Fruit fly (Drosophila melanogaster) whole organism, embryonic: ENCODE measurements around the gene Ubi-p63E.

Source experiments
- Awh ChIP-seq: fragments of 200-800 bp; sonication (Bioruptor generic); IDR thresholded peaks from 2 replicates; pipeline ENCODE4, ENCODE4 v1.3.6; 2022; ENCODE audit warnings: missing biosample characterization, missing genetic modification characterization
- CG10654 ChIP-seq: fragments of 200-800 bp; sonication (Bioruptor generic); optimal IDR thresholded peaks from 2 replicates; lab custom pipeline; 2016; ENCODE audit warnings: missing biosample characterization, missing genetic modification characterization
- CG11093 ChIP-seq: fragments of 200-800 bp; sonication (Bioruptor generic); IDR thresholded peaks from 3 replicates; pipeline ENCODE4 v1.3.6; 2022; ENCODE audit warnings: missing biosample characterization, missing genetic modification characterization
- CG12236 ChIP-seq: fragments of 200-800 bp; sonication (Bioruptor generic); optimal IDR thresholded peaks from 2 replicates; lab custom pipeline; 2016; ENCODE audit warnings: missing biosample characterization, missing genetic modification characterization
- CG12391 ChIP-seq: fragments of 200-800 bp; sonication (Bioruptor generic); optimal IDR thresholded peaks from 3 replicates; lab custom pipeline; 2018; ENCODE audit warnings: missing biosample characterization, mild to moderate bottlenecking, missing genetic modification characterization, moderate library complexity
- CG12744 ChIP-seq: fragments of 200-800 bp; sonication (Bioruptor generic); optimal IDR thresholded peaks from 2 replicates; lab custom pipeline; 2016; ENCODE audit warnings: missing biosample characterization, missing genetic modification characterization
- CG13123 ChIP-seq: fragments of 200-800 bp; sonication (Bioruptor generic); optimal IDR thresholded peaks from 2 replicates; lab custom pipeline; 2016; ENCODE audit warnings: missing biosample characterization, missing genetic modification characterization
- CG15011 ChIP-seq: fragments of 200-800 bp; sonication (Bioruptor generic); optimal IDR thresholded peaks from 3 replicates; lab custom pipeline; 2018; ENCODE audit warnings: missing biosample characterization, mild to moderate bottlenecking, missing genetic modification characterization
- CG1529 ChIP-seq: fragments of 200-800 bp; sonication (Bioruptor generic); optimal IDR thresholded peaks from 3 replicates; lab custom pipeline; 2018; ENCODE audit warnings: missing biosample characterization, missing genetic modification characterization
- CG15696 ChIP-seq: fragments of 200-800 bp; sonication (Bioruptor generic); optimal IDR thresholded peaks from 2 replicates; lab custom pipeline; 2019; ENCODE audit warnings: missing biosample characterization, mild to moderate bottlenecking, missing genetic modification characterization, moderate library complexity
- CG3065 ChIP-seq: fragments of 200-800 bp; sonication (Bioruptor generic); optimal IDR thresholded peaks from 2 replicates; lab custom pipeline; 2016; ENCODE audit warnings: missing biosample characterization, missing genetic modification characterization
- CG32767 ChIP-seq: fragments of 200-800 bp; sonication (Bioruptor generic); IDR thresholded peaks from 2 replicates; pipeline ENCODE4 v1.3.6; 2022; ENCODE audit warnings: missing biosample characterization, missing genetic modification characterization
- CG3407 ChIP-seq: fragments of 200-800 bp; sonication (Bioruptor generic); optimal IDR thresholded peaks from 2 replicates; lab custom pipeline; 2018; ENCODE audit warnings: missing biosample characterization, mild to moderate bottlenecking, missing genetic modification characterization
- CG3838 ChIP-seq: fragments of 200-800 bp; sonication (Bioruptor generic); optimal IDR thresholded peaks from 3 replicates; lab custom pipeline; 2016; ENCODE audit warnings: missing biosample characterization, missing genetic modification characterization
- CG4360 ChIP-seq: fragments of 200-800 bp; sonication (Bioruptor generic); IDR thresholded peaks from 2 replicates; pipeline ENCODE4 v1.3.6; 2022; ENCODE audit warnings: missing biosample characterization, missing genetic modification characterization
- CG4617 ChIP-seq: fragments of 200-800 bp; sonication (Bioruptor generic); optimal IDR thresholded peaks from 3 replicates; lab custom pipeline; 2016; ENCODE audit warnings: missing biosample characterization, missing genetic modification characterization, borderline replicate concordance
- CG5245 ChIP-seq: fragments of 200-800 bp; sonication (Bioruptor generic); optimal IDR thresholded peaks from 3 replicates; lab custom pipeline; 2016; ENCODE audit warnings: missing biosample characterization, missing genetic modification characterization
- CG9727 ChIP-seq: fragments of 200-800 bp; sonication (Bioruptor generic); optimal IDR thresholded peaks from 3 replicates; lab custom pipeline; 2017; ENCODE audit warnings: missing biosample characterization, mild to moderate bottlenecking, missing genetic modification characterization
- Dip3 ChIP-seq: fragments of 200-800 bp; sonication (Bioruptor generic); optimal IDR thresholded peaks from 3 replicates; lab custom pipeline; 2016; ENCODE audit warnings: missing biosample characterization, missing genetic modification characterization
- Dref ChIP-seq: fragments of 200-800 bp; sonication (Bioruptor generic); IDR thresholded peaks from 2 replicates; pipeline ENCODE4 v1.3.6; 2022; ENCODE audit warnings: missing biosample characterization, missing genetic modification characterization
- NK7.1 ChIP-seq: fragments of 200-800 bp; sonication (Bioruptor generic); optimal IDR thresholded peaks from 3 replicates; lab custom pipeline; 2016; ENCODE audit warnings: missing biosample characterization, missing genetic modification characterization
- Oaz ChIP-seq: fragments of 200-800 bp; sonication (Bioruptor generic); IDR thresholded peaks from 2 replicates; pipeline ENCODE4 v1.3.6; 2022; ENCODE audit warnings: missing biosample characterization, missing genetic modification characterization
- Ravus ChIP-seq: fragments of 200-800 bp; sonication (Bioruptor generic); IDR thresholded peaks from 2 replicates; pipeline ENCODE4 v1.3.6; 2022; ENCODE audit warnings: missing biosample characterization, missing genetic modification characterization
- Sox100B ChIP-seq: fragments of 200-800 bp; sonication (Bioruptor generic); optimal IDR thresholded peaks from 3 replicates; lab custom pipeline; 2018; ENCODE audit warnings: missing biosample characterization, mild to moderate bottlenecking, missing genetic modification characterization
- Stat92E ChIP-seq, 3 experiments: fragments of >200 bp in 2 of 3; fragments of 200-800 bp in 1 of 3; sonication (Bioruptor generic) in 1 of 3; optimal IDR thresholded peaks; 2 replicates each; lab custom pipeline; 2017 to 2019; ENCODE audit warnings: missing biosample characterization in 3 of 3, missing genetic modification characterization in 3 of 3, mild to moderate bottlenecking in 1 of 3, moderate library complexity in 1 of 3
- TFAM ChIP-seq: fragments of 200-800 bp; sonication (Bioruptor generic); optimal IDR thresholded peaks from 2 replicates; lab custom pipeline; 2017; ENCODE audit warnings: missing biosample characterization, missing genetic modification characterization, inconsistent platforms
- YL-1 ChIP-seq: fragments of 200-800 bp; sonication (Bioruptor generic); optimal IDR thresholded peaks from 3 replicates; lab custom pipeline; 2017; ENCODE audit warnings: missing biosample characterization, mild to moderate bottlenecking, missing genetic modification characterization
- ap ChIP-seq: fragments of 200-800 bp; sonication (Bioruptor generic); IDR thresholded peaks from 2 replicates; pipeline ENCODE4 v1.3.6; 2022; ENCODE audit warnings: missing biosample characterization, missing genetic modification characterization
- bab2 ChIP-seq: fragments of 200-800 bp; sonication (Bioruptor generic); optimal IDR thresholded peaks from 2 replicates; lab custom pipeline; 2016; ENCODE audit warnings: missing biosample characterization, missing genetic modification characterization
- chinmo ChIP-seq: fragments of 200-800 bp; sonication (Bioruptor generic); IDR thresholded peaks from 4 replicates; pipeline ENCODE4 v1.3.6; 2022; ENCODE audit warnings: missing biosample characterization, missing genetic modification characterization; ENCODE audit not compliant: partially characterized antibody
- crp ChIP-seq, 2 experiments: fragments of 200-800 bp; sonication (Bioruptor generic); optimal IDR thresholded peaks; 2 replicates in 1 of 2; 3 replicates in 1 of 2; lab custom pipeline; 2017; ENCODE audit warnings: missing biosample characterization in 2 of 2, missing genetic modification characterization in 2 of 2, mild to moderate bottlenecking in 1 of 2, moderate library complexity in 1 of 2
- dpn ChIP-seq, 2 experiments: fragments of 200-800 bp; sonication (Bioruptor generic); optimal IDR thresholded peaks; 3 replicates each; lab custom pipeline; 2016; ENCODE audit warnings: missing biosample characterization in 2 of 2, missing genetic modification characterization in 2 of 2
- emc ChIP-seq: fragments of 200-800 bp; sonication (Bioruptor generic); optimal IDR thresholded peaks from 2 replicates; lab custom pipeline; 2016; ENCODE audit warnings: missing biosample characterization, missing genetic modification characterization
- exex ChIP-seq: fragments of 200-800 bp; sonication (Bioruptor generic); optimal IDR thresholded peaks from 4 replicates; lab custom pipeline; 2018; ENCODE audit warnings: missing biosample characterization, mild to moderate bottlenecking, missing genetic modification characterization, moderate library complexity
- gce ChIP-seq: fragments of 200-800 bp; sonication (Bioruptor generic); IDR thresholded peaks from 3 replicates; pipeline ENCODE4 v1.3.6; 2022; ENCODE audit warnings: missing biosample characterization, missing genetic modification characterization
- gsb-n ChIP-seq: fragments of 200-800 bp; sonication (Bioruptor generic); optimal IDR thresholded peaks from 3 replicates; lab custom pipeline; 2018; ENCODE audit warnings: missing biosample characterization, mild to moderate bottlenecking, missing genetic modification characterization
- hth ChIP-seq: fragments of >200 bp; optimal IDR thresholded peaks from 2 replicates; lab custom pipeline; 2017; ENCODE audit warnings: inconsistent platforms
- lov ChIP-seq, 2 experiments: fragments of 200-800 bp in 1 of 2; fragments of >200 bp in 1 of 2; sonication (Bioruptor generic) in 1 of 2; IDR thresholded peaks in 1 of 2; optimal IDR thresholded peaks in 1 of 2; 2 replicates in 1 of 2; 3 replicates in 1 of 2; pipeline versions ENCODE4 v1.3.6 to Lab custom; 2017 to 2022; ENCODE audit warnings: missing biosample characterization in 1 of 2, missing genetic modification characterization in 1 of 2
- nerfin-2 ChIP-seq: fragments of 200-800 bp; sonication (Bioruptor generic); IDR thresholded peaks from 2 replicates; pipeline ENCODE4 v1.3.6; 2022; ENCODE audit warnings: missing biosample characterization, missing genetic modification characterization; ENCODE audit not compliant: partially characterized antibody
- pnt ChIP-seq: fragments of 200-800 bp; sonication (Bioruptor generic); optimal IDR thresholded peaks from 3 replicates; lab custom pipeline; 2016; ENCODE audit warnings: missing biosample characterization, missing genetic modification characterization
- schlank ChIP-seq: fragments of 200-800 bp; sonication (Bioruptor generic); optimal IDR thresholded peaks from 2 replicates; lab custom pipeline; 2018; ENCODE audit warnings: missing biosample characterization, mild to moderate bottlenecking, missing genetic modification characterization
- scrt ChIP-seq: fragments of 200-800 bp; sonication (Bioruptor generic); optimal IDR thresholded peaks from 2 replicates; lab custom pipeline; 2018; ENCODE audit warnings: missing biosample characterization, mild to moderate bottlenecking, missing genetic modification characterization, moderate library complexity
- tap ChIP-seq: fragments of 200-800 bp; optimal IDR thresholded peaks from 3 replicates; lab custom pipeline; 2019; ENCODE audit warnings: missing biosample characterization, mild to moderate bottlenecking, missing genetic modification characterization, moderate library complexity
- tin ChIP-seq: fragments of 200-800 bp; sonication (Bioruptor generic); optimal IDR thresholded peaks from 3 replicates; lab custom pipeline; 2016; ENCODE audit warnings: missing biosample characterization, missing genetic modification characterization
- toy ChIP-seq: fragments of 200-800 bp; sonication (Bioruptor generic); IDR thresholded peaks from 2 replicates; pipeline ENCODE4 v1.3.6; 2022; ENCODE audit warnings: missing biosample characterization, missing genetic modification characterization
- trem ChIP-seq: fragments of 200-800 bp; optimal IDR thresholded peaks from 3 replicates; lab custom pipeline; 2019; ENCODE audit warnings: missing biosample characterization, mild to moderate bottlenecking, missing genetic modification characterization, moderate library complexity
- tx ChIP-seq: fragments of 200-800 bp; sonication (Bioruptor generic); optimal IDR thresholded peaks from 2 replicates; lab custom pipeline; 2016; ENCODE audit warnings: missing biosample characterization, missing genetic modification characterization
- usp ChIP-seq: fragments of >200 bp; optimal IDR thresholded peaks from 2 replicates; lab custom pipeline; 2017; ENCODE audit warnings: missing biosample characterization, missing genetic modification characterization
- zf30C ChIP-seq: fragments of 200-800 bp; sonication (Bioruptor generic); optimal IDR thresholded peaks from 3 replicates; lab custom pipeline; 2018; ENCODE audit warnings: missing biosample characterization, mild to moderate bottlenecking, missing genetic modification characterization

Ubi-p63E gene

dm6 chr3L:3928205-3928942, 25.4 kb upstream of the Ubi-p63E start (continued):
- TF ChIP-seq CG3065 (GFP tag; lab: Kevin White, UChicago) (peak; percentile 32), CG9727 (peak; percentile 88), toy (GFP tag; lab: Robert Waterston, UW) (peak; percentile 78), CG15696 (tag; lab: Kevin White, UChicago) (peak; percentile 50), nerfin-2 (GFP tag; lab: Robert Waterston, UW) (no peak), tx (GFP tag; lab: Kevin White, UChicago) (peak; percentile 87), Awh (GFP tag; lab: Robert Waterston, UW) (peak; percentile 70), tin (GFP tag; lab: Kevin White, UChicago) (peak; percentile 69), NK7.1 (GFP tag; lab: Kevin White, UChicago) (peak; percentile 55), Oaz (peak; percentile 86), CG15011 (GFP tag; lab: Kevin White, UChicago) (peak; percentile 84), zf30C (GFP tag; lab: Kevin White, UChicago) (peak; percentile 80), YL-1 (GFP tag; lab: Kevin White, UChicago) (peak; percentile 5), bab2 (peak; percentile 89), CG4617 (GFP tag; lab: Kevin White, UChicago) (peak; percentile 22), CG10654 (GFP tag; lab: Kevin White, UChicago) (peak; percentile 52), CG12391 (tag; lab: Kevin White, UChicago) (peak; percentile 86), CG13123 (GFP tag; lab: Kevin White, UChicago) (peak; percentile 72), CG1529 (GFP tag; lab: Kevin White, UChicago) (peak; percentile 56), CG3407 (GFP tag; lab: Kevin White, UChicago) (peak; percentile 32), ap (GFP tag; lab: Robert Waterston, UW) (peak; percentile 73), lov (optimal IDR thresholded peaks at IDR 0.05; lab: Kevin White, UChicago) (no peak), lov (GFP tag; IDR thresholded peaks at IDR 0.05; lab: Robert Waterston, UW) (no peak), chinmo (GFP tag; lab: Robert Waterston, UW) (no peak), Stat92E (GFP tag; optimal IDR thresholded peaks at IDR 0.05; lab: Kevin White, UChicago) (no peak), emc (GFP tag; lab: Kevin White, UChicago) (peak; percentile 87), Sox100B (peak; percentile 66), dpn (GFP tag; optimal IDR thresholded peaks at IDR 0.05; lab: Kevin White, UChicago) (peak; percentile 86 to 89), usp (no peak), CG3838 (peak; percentile 50), CG12236 (GFP tag; lab: Kevin White, UChicago) (peak; percentile 35), tap (tag; lab: Kevin White, UChicago) (peak; percentile 81), gsb-n (no peak), gce (GFP tag; lab: Robert Waterston, UW) (peak; percentile 47; the same call in 1 of the 3 replicates), exex (tag; lab: Kevin White, UChicago) (peak; percentile 92), CG11093 (GFP tag; lab: Robert Waterston, UW) (peak; percentile 68; the same call in 2 of the 3 replicates), CG4360 (no peak), trem (no peak), Dref (GFP tag; lab: Robert Waterston, UW) (no peak), CG12744 (GFP tag; lab: Kevin White, UChicago) (peak; percentile 77), Ravus (GFP tag; lab: Robert Waterston, UW) (peak; percentile 75), TFAM (GFP tag; lab: Kevin White, UChicago) (no peak), hth (lab: Kevin White, UChicago) (no peak), pnt (GFP tag; lab: Kevin White, UChicago) (peak; percentile 60), CG32767 (GFP tag; lab: Robert Waterston, UW) (peak; percentile 75; the same call in 1 of the 2 replicates), CG5245 (peak; percentile 39), schlank (tag; lab: Kevin White, UChicago) (peak; percentile 85), Dip3 (GFP tag; lab: Kevin White, UChicago) (peak; percentile 89), scrt (peak; percentile 87), crp (GFP tag; optimal IDR thresholded peaks at IDR 0.05; lab: Kevin White, UChicago) (peak in 1 of 2 experiments; percentile 37)
